Fruit fly (Drosophila melanogaster): ENCODE data around the gene CG10077.
A peak's percentile ranks its signal among the peaks of the same experiment; 100 is the strongest.

Gene CG10077

DNA sequence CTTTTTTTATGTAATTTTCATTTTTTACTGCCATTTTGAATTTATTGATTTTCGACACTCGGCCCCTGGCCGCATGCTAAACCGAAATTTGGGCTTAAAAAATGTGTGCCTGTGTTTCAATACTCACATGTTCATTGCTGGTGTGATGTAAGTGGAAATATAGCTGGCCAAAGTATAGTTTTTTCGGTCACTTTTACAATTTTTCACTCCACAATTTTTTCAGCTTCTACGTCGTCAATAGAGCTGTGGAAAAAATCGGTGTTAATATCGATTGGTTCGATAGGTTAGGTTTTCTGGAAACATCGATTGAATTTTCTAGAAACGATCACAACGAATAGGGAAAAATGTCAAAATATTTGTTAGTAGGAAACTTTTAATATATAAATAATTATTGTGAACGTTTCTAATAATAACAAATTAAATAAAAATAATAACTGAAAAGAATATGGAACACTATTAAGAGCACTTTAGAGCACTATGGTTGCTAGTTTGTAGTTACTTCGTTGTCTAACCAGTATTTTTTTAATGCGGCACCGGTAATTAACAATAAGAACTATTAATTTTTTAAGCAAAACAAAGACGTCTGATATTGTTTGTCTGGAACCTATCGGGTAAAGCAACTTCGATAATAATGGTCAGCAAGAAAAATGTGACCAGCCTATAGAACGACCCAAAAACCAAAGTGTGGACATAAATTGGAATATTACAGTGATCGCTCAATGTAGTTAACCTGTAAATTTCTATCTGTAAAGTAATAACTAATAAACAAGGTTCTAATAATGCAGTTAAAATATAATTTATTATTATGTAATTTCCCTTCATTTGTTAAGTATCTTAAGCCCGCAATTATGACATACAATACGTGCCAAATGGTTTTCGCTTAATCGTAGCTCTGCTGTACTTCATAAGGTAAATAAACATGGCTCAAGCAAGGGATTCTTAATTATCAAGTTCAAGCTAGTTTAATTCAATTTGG is at the start of gene CG10077, which contains the start of gene CG9948 (continued):
- TF ChIP-seq Rfx (GFP tag; IDR thresholded peaks at IDR 0.05) (peak; percentile 94), CG8281 (tag; optimal IDR thresholded peaks at IDR 0.05) (peak; percentile 69), CG13894 (tag; optimal IDR thresholded peaks at IDR 0.05) (peak; percentile 90), Dip2 (GFP tag; IDR thresholded peaks at IDR 0.05) (no peak), Drgx (GFP tag; IDR thresholded peaks at IDR 0.05) (peak; percentile 83), CG11696 (GFP tag; IDR thresholded peaks at IDR 0.05) (peak; percentile 63), CG4328 (GFP tag; optimal IDR thresholded peaks at IDR 0.05) (peak; percentile 81), CG10979 (tag; optimal IDR thresholded peaks at IDR 0.05) (peak; percentile 89), Bdp1 (GFP tag; optimal IDR thresholded peaks at IDR 0.05) (peak; percentile 38), sisA (GFP tag; IDR thresholded peaks at IDR 0.05) (peak; percentile 93), CG9797 (GFP tag; optimal IDR thresholded peaks at IDR 0.05) (peak; percentile 45), CG8290 (GFP tag; optimal IDR thresholded peaks at IDR 0.05) (peak; percentile 71), CG8290 (tag; optimal IDR thresholded peaks at IDR 0.05) (peak; percentile 45 to 87), CG17361 (GFP tag; IDR thresholded peaks at IDR 0.05) (peak; percentile 90), otp (GFP tag; IDR thresholded peaks at IDR 0.05) (peak; percentile 83), tup (GFP tag; optimal IDR thresholded peaks at IDR 0.05) (peak; percentile 60), unpg (GFP tag; optimal IDR thresholded peaks at IDR 0.05) (peak; percentile 93), MBD-R2 (GFP tag; IDR thresholded peaks at IDR 0.05) (peak; percentile 79), tna (GFP tag; IDR thresholded peaks at IDR 0.05; ENCODE audit: partially characterized antibody) (peak; percentile 76), CG5245 (GFP tag; optimal IDR thresholded peaks at IDR 0.05) (peak; percentile 81), pho (GFP tag; optimal IDR thresholded peaks at IDR 0.05) (peak; percentile 73), h (optimal IDR thresholded peaks at IDR 0.05) (no peak), Vsx1 (GFP tag; optimal IDR thresholded peaks at IDR 0.05) (peak; percentile 61), CG10147 (GFP tag; optimal IDR thresholded peaks at IDR 0.05) (peak; percentile 86), kni (GFP tag; optimal IDR thresholded peaks at IDR 0.05) (peak; percentile 64), NfI (GFP tag; optimal IDR thresholded peaks at IDR 0.05) (peak; percentile 86), CG1602 (GFP tag; optimal IDR thresholded peaks at IDR 0.05) (peak; percentile 90), wor (GFP tag; IDR thresholded peaks at IDR 0.05) (peak; percentile 79), lab (GFP tag; optimal IDR thresholded peaks at IDR 0.05) (peak; percentile 93), en (GFP tag; optimal IDR thresholded peaks at IDR 0.05) (no peak), CG10654 (GFP tag; optimal IDR thresholded peaks at IDR 0.05) (peak; percentile 79), hkb (optimal IDR thresholded peaks at IDR 0.05) (no peak), hkb (GFP tag; IDR thresholded peaks at IDR 0.05) (peak; percentile 92), bbx (GFP tag; IDR thresholded peaks at IDR 0.05; ENCODE audit: partially characterized antibody) (peak; percentile 76), TFAM (GFP tag; optimal IDR thresholded peaks at IDR 0.05) (peak; percentile 26), Nf-YB (GFP tag; optimal IDR thresholded peaks at IDR 0.05) (peak; percentile 71), CG30020 (tag; optimal IDR thresholded peaks at IDR 0.05) (peak; percentile 75), Hmr (GFP tag; optimal IDR thresholded peaks at IDR 0.05) (peak; percentile 85), Spps (tag; optimal IDR thresholded peaks at IDR 0.05) (peak; percentile 78), shn (GFP tag; optimal IDR thresholded peaks at IDR 0.05) (peak; percentile 40), NFAT (GFP tag; IDR thresholded peaks at IDR 0.05) (peak; percentile 82), eve (GFP tag; optimal IDR thresholded peaks at IDR 0.05) (no peak), ase (GFP tag; IDR thresholded peaks at IDR 0.05) (peak; percentile 88), Kr (GFP tag; optimal IDR thresholded peaks at IDR 0.05) (no peak), CG6175 (GFP tag; IDR thresholded peaks at IDR 0.05) (peak; percentile 52; the same call in 1 of the 3 replicates), B-H2 (GFP tag; optimal IDR thresholded peaks at IDR 0.05) (peak; percentile 92), Nf-YA (GFP tag; IDR thresholded peaks at IDR 0.05) (peak; percentile 80), Deaf1 (tag; optimal IDR thresholded peaks at IDR 0.05) (peak; percentile 65), hbn (GFP tag; IDR thresholded peaks at IDR 0.05; ENCODE audit: partially characterized antibody) (peak; percentile 71)

Data from whole organism, embryonic.